Worm (Caenorhabditis elegans) whole organism, mixed stage, embryonic: ENCODE measurements around the gene mrpl-28.

Experiments
- ces-1 ChIP-seq: fragments of 150-350 bp; optimal IDR thresholded peaks from 2 replicates; lab custom pipeline; 2014; ENCODE audit warnings: missing biosample characterization, missing genetic modification reagents, missing genetic modification characterization
- elt-3 ChIP-seq: fragments of 150-350 bp; optimal IDR thresholded peaks from 2 replicates; lab custom pipeline; 2014; ENCODE audit warnings: missing biosample characterization, missing genetic modification characterization

- TF ChIP-seq ces-1 (no peak), elt-3 (tag; lab: Kevin White, UChicago) (no peak)
Measured at ce11 chrII:178993-179392, 23.2 kb upstream of the mrpl-28 start, which contains the start of gene T01D1.4.
